Worm (Caenorhabditis elegans) whole organism, L1 larva: ENCODE data around the gene fbxa-19.
A peak's percentile ranks its signal among the peaks of the same experiment; 100 is the strongest.

Experiments
- C34B4.2 ChIP-seq: sonication (generic microtip); optimal IDR thresholded peaks from 2 replicates; lab custom pipeline; 2017; ENCODE audit warnings: mild to moderate bottlenecking, missing genetic modification characterization, missing compliant biosample characterization
- F16B12.6 ChIP-seq: fragments of 150-350 bp; optimal IDR thresholded peaks from 2 replicates; lab custom pipeline; 2014; ENCODE audit warnings: missing biosample characterization, missing genetic modification characterization
- ama-1 ChIP-seq: fragments of 150-350 bp; optimal IDR thresholded peaks from 2 replicates; lab custom pipeline; 2014
- blmp-1 ChIP-seq: fragments of 150-350 bp; optimal IDR thresholded peaks from 2 replicates; lab custom pipeline; 2014; ENCODE audit warnings: missing biosample characterization, missing genetic modification characterization
- ceh-63 ChIP-seq: fragments of 200-800 bp; sonication (Bioruptor generic); optimal IDR thresholded peaks from 2 replicates; lab custom pipeline; 2018; ENCODE audit warnings: mild to moderate bottlenecking, missing genetic modification characterization, missing compliant biosample characterization
- ceh-88 ChIP-seq: fragments of 200-800 bp; sonication (Bioruptor generic); IDR thresholded peaks from 2 replicates; pipeline ENCODE4 v1.3.6; 2022; ENCODE audit warnings: missing genetic modification characterization, missing compliant biosample characterization
- ceh-90 ChIP-seq: sonication (generic microtip); optimal IDR thresholded peaks from 2 replicates; lab custom pipeline; 2016; ENCODE audit warnings: missing genetic modification characterization, missing compliant biosample characterization
- dpl-1 ChIP-seq, 3 experiments: fragments of 150-350 bp in 2 of 3; sonication (generic microtip) in 1 of 3; optimal IDR thresholded peaks; 2 replicates each; lab custom pipeline; 2014 to 2017; ENCODE audit warnings: missing biosample characterization in 3 of 3, missing genetic modification characterization in 3 of 3, missing genetic modification reagents in 3 of 3
- efl-1 ChIP-seq, 4 experiments: fragments of 150-350 bp; optimal IDR thresholded peaks in 3 of 4; peaks in 1 of 4; 1 replicate in 1 of 4; 2 replicates in 3 of 4; lab custom pipeline; 2014; ENCODE audit warnings: missing biosample characterization in 2 of 4, missing genetic modification characterization in 2 of 4, missing genetic modification reagents in 2 of 4
- efl-3 ChIP-seq: fragments of 200-800 bp; sonication (Bioruptor generic); optimal IDR thresholded peaks from 2 replicates; lab custom pipeline; 2018; ENCODE audit warnings: mild to moderate bottlenecking, missing genetic modification characterization, missing compliant biosample characterization
- egl-27 ChIP-seq, 2 experiments: fragments of 150-350 bp in 1 of 2; sonication (generic microtip); optimal IDR thresholded peaks; 3 replicates each; lab custom pipeline; 2017 to 2018; ENCODE audit warnings: missing biosample characterization in 2 of 2, missing genetic modification characterization in 2 of 2, missing genetic modification reagents in 2 of 2
- elt-2 ChIP-seq: sonication (generic microtip); optimal IDR thresholded peaks from 2 replicates; lab custom pipeline; 2016; ENCODE audit warnings: missing genetic modification characterization, mild to moderate bottlenecking, inconsistent platforms, missing compliant biosample characterization, missing genetic modification reagents
- elt-3 ChIP-seq, 6 experiments: fragments of 150-350 bp in 1 of 6; sonication (generic microtip); optimal IDR thresholded peaks; 2 replicates each; lab custom pipeline; 2017 to 2018; ENCODE audit warnings: missing biosample characterization in 6 of 6, missing genetic modification characterization in 6 of 6, inconsistent platforms in 1 of 6
- fkh-10 ChIP-seq: sonication (generic microtip); optimal IDR thresholded peaks from 2 replicates; lab custom pipeline; 2017; ENCODE audit warnings: missing biosample characterization, missing genetic modification reagents, missing genetic modification characterization
- fos-1 ChIP-seq: fragments of 150-350 bp; optimal IDR thresholded peaks from 2 replicates; lab custom pipeline; 2014; ENCODE audit warnings: missing biosample characterization, missing genetic modification characterization
- hlh-4 ChIP-seq: sonication (generic microtip); optimal IDR thresholded peaks from 2 replicates; lab custom pipeline; 2016; ENCODE audit warnings: mild to moderate bottlenecking, missing genetic modification characterization, missing compliant biosample characterization
- hpl-2 ChIP-seq: fragments of 150-350 bp; optimal IDR thresholded peaks from 2 replicates; lab custom pipeline; 2014; ENCODE audit warnings: missing biosample characterization, missing genetic modification reagents, missing genetic modification characterization
- irx-1 ChIP-seq: sonication (generic microtip); optimal IDR thresholded peaks from 2 replicates; lab custom pipeline; 2016; ENCODE audit warnings: missing genetic modification characterization, missing compliant biosample characterization
- jun-1 ChIP-seq: fragments of 150-350 bp; optimal IDR thresholded peaks from 2 replicates; lab custom pipeline; 2014; ENCODE audit warnings: missing biosample characterization, missing genetic modification reagents, missing genetic modification characterization
- lin-13 ChIP-seq: fragments of 150-350 bp; optimal IDR thresholded peaks from 2 replicates; lab custom pipeline; 2014; ENCODE audit warnings: missing biosample characterization, missing genetic modification reagents, missing genetic modification characterization
- lin-14 ChIP-seq: fragments of 200-800 bp; sonication (Bioruptor generic); optimal IDR thresholded peaks from 2 replicates; lab custom pipeline; 2018; ENCODE audit warnings: mild to moderate bottlenecking, missing genetic modification characterization, moderate library complexity, missing compliant biosample characterization
- lin-15B ChIP-seq: fragments of 150-350 bp; sonication (generic microtip); optimal IDR thresholded peaks from 3 replicates; lab custom pipeline; 2014; ENCODE audit warnings: missing biosample characterization, missing genetic modification characterization
- lin-35 ChIP-seq, 2 experiments: fragments of 150-350 bp; optimal IDR thresholded peaks; 2 replicates each; lab custom pipeline; 2014; ENCODE audit warnings: missing biosample characterization in 2 of 2, missing genetic modification characterization in 2 of 2, missing genetic modification reagents in 2 of 2
- lin-39 ChIP-seq: fragments of 150-350 bp; optimal IDR thresholded peaks from 2 replicates; lab custom pipeline; 2014; ENCODE audit warnings: missing biosample characterization, missing genetic modification reagents, missing genetic modification characterization
- lsy-2 ChIP-seq, 2 experiments: fragments of 150-350 bp; optimal IDR thresholded peaks; 2 replicates each; lab custom pipeline; 2014; ENCODE audit warnings: missing biosample characterization in 2 of 2, missing genetic modification characterization in 2 of 2
- mdl-1 ChIP-seq, 2 experiments: fragments of 150-350 bp; optimal IDR thresholded peaks; 2 replicates each; lab custom pipeline; 2014 to 2017; ENCODE audit warnings: missing biosample characterization in 2 of 2, missing genetic modification characterization in 2 of 2, inconsistent platforms in 1 of 2
- mef-2 ChIP-seq: fragments of 150-350 bp; optimal IDR thresholded peaks from 2 replicates; lab custom pipeline; 2014; ENCODE audit warnings: missing biosample characterization, missing genetic modification characterization
- nhr-11 ChIP-seq: fragments of 150-350 bp; optimal IDR thresholded peaks from 2 replicates; lab custom pipeline; 2014; ENCODE audit warnings: missing biosample characterization, missing genetic modification characterization
- nhr-12 ChIP-seq: sonication (generic microtip); optimal IDR thresholded peaks from 2 replicates; lab custom pipeline; 2017; ENCODE audit warnings: missing biosample characterization, missing genetic modification characterization
- nhr-19 ChIP-seq: fragments of 200-800 bp; sonication (Bioruptor generic); conservative IDR thresholded peaks from 2 replicates; pipeline ENCODE4 v1.3.6; 2022; ENCODE audit warnings: missing genetic modification characterization, missing compliant biosample characterization
- nhr-20 ChIP-seq: sonication (generic microtip); optimal IDR thresholded peaks from 2 replicates; lab custom pipeline; 2016; ENCODE audit warnings: mild to moderate bottlenecking, missing genetic modification characterization, missing compliant biosample characterization
- nhr-237 ChIP-seq: fragments of 150-350 bp; optimal IDR thresholded peaks from 2 replicates; lab custom pipeline; 2014; ENCODE audit warnings: missing biosample characterization, missing genetic modification characterization
- nhr-71 ChIP-seq: sonication (generic microtip); optimal IDR thresholded peaks from 2 replicates; lab custom pipeline; 2016; ENCODE audit warnings: mild to moderate bottlenecking, missing genetic modification characterization, moderate library complexity, missing compliant biosample characterization
- nhr-76 ChIP-seq: sonication (generic microtip); optimal IDR thresholded peaks from 2 replicates; lab custom pipeline; 2017; ENCODE audit warnings: missing biosample characterization, missing genetic modification characterization
- nhr-84 ChIP-seq: sonication (generic microtip); optimal IDR thresholded peaks from 2 replicates; lab custom pipeline; 2017; ENCODE audit warnings: missing biosample characterization, missing genetic modification characterization
- nhr-90 ChIP-seq: sonication (generic microtip); optimal IDR thresholded peaks from 2 replicates; lab custom pipeline; 2016; ENCODE audit warnings: mild to moderate bottlenecking, missing genetic modification characterization, missing compliant biosample characterization; ENCODE audit not compliant: poor library complexity
- pax-3 ChIP-seq: fragments of 200-800 bp; sonication (Bioruptor generic); optimal IDR thresholded peaks from 2 replicates; lab custom pipeline; 2018; ENCODE audit warnings: mild to moderate bottlenecking, missing genetic modification characterization, moderate library complexity, missing compliant biosample characterization
- pqm-1 ChIP-seq: sonication (generic microtip); optimal IDR thresholded peaks from 3 replicates; lab custom pipeline; 2017; ENCODE audit warnings: missing biosample characterization, missing genetic modification characterization
- rnt-1 ChIP-seq: sonication (generic microtip); optimal IDR thresholded peaks from 2 replicates; lab custom pipeline; 2016; ENCODE audit warnings: mild to moderate bottlenecking, missing genetic modification characterization, moderate library complexity, missing compliant biosample characterization
- snu-23 ChIP-seq: sonication (generic microtip); optimal IDR thresholded peaks from 2 replicates; lab custom pipeline; 2016; ENCODE audit warnings: missing genetic modification characterization, missing compliant biosample characterization
- sox-4 ChIP-seq: sonication (generic microtip); optimal IDR thresholded peaks from 2 replicates; lab custom pipeline; 2016; ENCODE audit warnings: missing genetic modification characterization, missing compliant biosample characterization
- sup-37 ChIP-seq: fragments of 200-800 bp; sonication (Bioruptor generic); optimal IDR thresholded peaks from 2 replicates; lab custom pipeline; 2018; ENCODE audit warnings: mild to moderate bottlenecking, missing genetic modification characterization, missing compliant biosample characterization
- tbx-2 ChIP-seq: sonication (generic microtip); optimal IDR thresholded peaks from 2 replicates; lab custom pipeline; 2016; ENCODE audit warnings: missing genetic modification characterization, missing compliant biosample characterization
- tlp-1 ChIP-seq: fragments of 150-350 bp; optimal IDR thresholded peaks from 2 replicates; lab custom pipeline; 2014; ENCODE audit warnings: missing biosample characterization, missing genetic modification characterization
- unc-130 ChIP-seq: fragments of 150-350 bp; optimal IDR thresholded peaks from 2 replicates; lab custom pipeline; 2017; ENCODE audit warnings: missing biosample characterization, missing genetic modification characterization, inconsistent platforms
- unc-30 ChIP-seq: sonication (generic microtip); optimal IDR thresholded peaks from 2 replicates; lab custom pipeline; 2017; ENCODE audit warnings: missing biosample characterization, missing genetic modification characterization
- unc-86 ChIP-seq: sonication (generic microtip); optimal IDR thresholded peaks from 2 replicates; lab custom pipeline; 2016; ENCODE audit warnings: missing genetic modification characterization, missing compliant biosample characterization
- zip-4 ChIP-seq: fragments of 200-800 bp; sonication (Bioruptor generic); optimal IDR thresholded peaks from 2 replicates; lab custom pipeline; 2018; ENCODE audit warnings: mild to moderate bottlenecking, missing genetic modification characterization, moderate library complexity, missing compliant biosample characterization

Gene fbxa-19

DNA sequence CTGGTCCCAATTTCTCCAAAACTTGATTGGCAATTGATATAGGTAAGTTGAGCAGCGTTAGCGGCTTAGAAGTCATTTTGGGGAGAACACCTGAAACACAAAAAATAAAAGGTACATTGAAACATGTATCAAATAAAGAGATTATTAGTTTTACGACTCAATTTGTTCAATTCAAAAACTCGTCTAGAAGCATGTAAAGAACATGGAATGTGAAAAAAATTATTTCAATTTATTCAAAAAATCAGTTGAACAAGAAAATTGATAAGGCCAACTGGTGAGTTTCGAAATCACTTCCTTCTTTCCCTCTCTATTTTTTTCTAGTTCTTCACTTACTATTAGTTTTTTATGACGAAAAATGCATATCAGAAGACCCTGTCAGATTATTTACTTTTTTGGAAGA lies 39.7 kb upstream of the fbxa-19 start, which contains the start of gene fbxa-30:
fbxa-30 (minus strand) TSS at position 101 of the 400 bp plus-strand sequence.
- TF ChIP-seq lin-39 (tag; lab: Kevin White, UChicago) (no peak), unc-130 (tag; lab: Kevin White, UChicago) (no peak), unc-86 (tag; lab: Kevin White, UChicago) (no peak), snu-23 (GFP tag; lab: Kevin White, UChicago) (no peak), ceh-88 (GFP tag; lab: Robert Waterston, UW) (no peak), sox-4 (tag; lab: Kevin White, UChicago) (no peak), nhr-76 (tag; lab: Kevin White, UChicago) (no peak), nhr-11 (tag; lab: Kevin White, UChicago) (no peak), C34B4.2 (tag; lab: Kevin White, UChicago) (no peak)

DNA sequence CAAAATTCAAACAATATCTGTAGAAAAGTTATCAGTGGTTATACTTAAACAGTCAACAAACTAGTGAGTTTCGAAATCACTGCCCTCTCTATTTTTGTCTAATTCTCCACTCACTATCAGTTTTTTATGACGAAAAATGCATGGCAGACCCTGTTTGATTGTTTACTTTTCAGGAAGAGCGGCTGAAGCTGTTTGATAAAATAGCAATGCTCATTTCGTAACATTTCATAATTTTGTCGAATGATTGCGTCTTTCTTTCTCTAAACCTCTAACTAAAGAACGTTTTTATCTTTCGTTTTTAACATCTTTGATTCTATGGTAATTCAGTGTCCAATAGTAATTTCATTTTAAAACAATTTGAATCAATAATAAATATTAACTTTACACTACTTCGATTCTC lies 36.0 kb upstream of the fbxa-19 start:
- TF ChIP-seq elt-3 (tag; optimal IDR thresholded peaks at IDR 0.05; lab: Kevin White, UChicago) (peak in 1 of 6 experiments; percentile 43), unc-86 (tag; lab: Kevin White, UChicago) (no peak), ceh-90 (tag; lab: Kevin White, UChicago) (no peak), unc-130 (tag; lab: Kevin White, UChicago) (no peak), mdl-1 (tag; optimal IDR thresholded peaks at IDR 0.05; lab: Kevin White, UChicago) (peak in 1 of 2 experiments; percentile 27), pax-3 (tag; lab: Kevin White, UChicago) (peak; percentile 25), egl-27 (tag; optimal IDR thresholded peaks at IDR 0.05; lab: Kevin White, UChicago) (no peak), zip-4 (GFP tag; lab: Kevin White, UChicago) (peak; percentile 55), lsy-2 (tag; optimal IDR thresholded peaks at IDR 0.05; lab: Kevin White, UChicago) (peak in 1 of 2 experiments; percentile 29), pqm-1 (tag; lab: Kevin White, UChicago) (peak; percentile 95), hpl-2 (GFP tag; lab: Kevin White, UChicago) (peak; percentile 53), ama-1 (lab: Kevin White, UChicago) (no peak), elt-2 (tag; lab: Kevin White, UChicago) (peak; percentile 98), nhr-20 (tag; lab: Kevin White, UChicago) (peak; percentile 37), tbx-2 (tag; lab: Kevin White, UChicago) (no peak), lin-35 (GFP tag; optimal IDR thresholded peaks at IDR 0.05; lab: Kevin White, UChicago) (peak in 1 of 2 experiments; percentile 38), nhr-71 (tag; lab: Kevin White, UChicago) (peak; percentile 42), jun-1 (peak; percentile 51), nhr-90 (peak; percentile 3), efl-1 (optimal IDR thresholded peaks at IDR 0.05; lab: Kevin White, UChicago) (no peak), efl-1 (GFP tag; optimal IDR thresholded peaks at IDR 0.05 in 1 of 2; lab: Kevin White, UChicago) (peak in 1 of 2 experiments; percentile 81), fos-1 (no peak)

DNA sequence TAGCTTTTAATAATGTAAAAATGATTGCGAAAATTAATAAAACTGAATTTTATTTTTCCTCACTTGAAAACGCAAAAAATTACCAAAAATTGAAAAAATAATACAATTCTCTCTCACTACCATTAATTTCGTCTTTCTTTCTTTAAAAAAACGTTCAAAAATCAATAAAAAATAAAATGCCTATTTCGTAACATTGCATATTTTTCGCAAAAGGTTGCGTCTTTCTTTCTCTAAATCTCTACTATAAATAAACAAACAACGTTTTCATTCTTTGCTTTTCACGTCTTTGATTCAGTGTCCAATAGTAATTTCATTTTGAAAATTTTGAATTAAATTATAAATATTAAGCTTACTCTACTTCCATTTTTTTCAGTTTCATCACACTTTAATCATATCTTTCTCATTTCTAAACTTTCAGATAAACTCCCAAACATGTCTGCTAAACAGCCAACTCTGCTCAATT lies 30.6 kb upstream of the fbxa-19 start, which contains the start of gene fbxa-37:
fbxa-37 (plus strand) TSS at position 413 of the 463 bp plus-strand sequence.
- TF ChIP-seq mdl-1 (tag; optimal IDR thresholded peaks at IDR 0.05; lab: Kevin White, UChicago) (no peak), pqm-1 (tag; lab: Kevin White, UChicago) (no peak), tlp-1 (no peak), mef-2 (tag; lab: Kevin White, UChicago) (no peak), sup-37 (GFP tag; lab: Kevin White, UChicago) (no peak), egl-27 (tag; optimal IDR thresholded peaks at IDR 0.05; lab: Kevin White, UChicago) (no peak), fkh-10 (GFP tag; lab: Kevin White, UChicago) (no peak), lin-14 (peak; percentile 61), irx-1 (tag; lab: Kevin White, UChicago) (no peak), nhr-12 (no peak), nhr-20 (tag; lab: Kevin White, UChicago) (no peak), unc-30 (tag; lab: Kevin White, UChicago) (no peak), F16B12.6 (no peak), hlh-4 (tag; lab: Kevin White, UChicago) (no peak), elt-3 (tag; optimal IDR thresholded peaks at IDR 0.05; lab: Kevin White, UChicago) (no peak), ceh-63 (GFP tag; lab: Kevin White, UChicago) (no peak), ceh-90 (tag; lab: Kevin White, UChicago) (no peak), blmp-1 (tag; lab: Kevin White, UChicago) (no peak), lin-15B (no peak), lin-13 (GFP tag; lab: Kevin White, UChicago) (no peak), nhr-19 (GFP tag; lab: Robert Waterston, UW) (no peak), nhr-84 (tag; lab: Kevin White, UChicago) (no peak), rnt-1 (tag; lab: Kevin White, UChicago) (no peak), dpl-1 (GFP tag; optimal IDR thresholded peaks at IDR 0.05; lab: Kevin White, UChicago) (no peak), efl-3 (GFP tag; lab: Kevin White, UChicago) (no peak), lsy-2 (tag; optimal IDR thresholded peaks at IDR 0.05; lab: Kevin White, UChicago) (peak; percentile 37 to 59), nhr-237 (tag; lab: Kevin White, UChicago) (peak; percentile 67)
